Worm (Caenorhabditis elegans) whole organism, L2 larva: ENCODE results near the gene csn-3.

Experiments
- alr-1 ChIP-seq: fragments of 150-350 bp; optimal IDR thresholded peaks from 2 replicates; lab custom pipeline; 2014; ENCODE audit warnings: missing biosample characterization, missing genetic modification characterization
- aly-2 ChIP-seq: fragments of 150-350 bp; optimal IDR thresholded peaks from 2 replicates; lab custom pipeline; 2014; ENCODE audit warnings: missing biosample characterization, missing genetic modification characterization
- ama-1 ChIP-seq: fragments of 150-350 bp; optimal IDR thresholded peaks from 2 replicates; lab custom pipeline; 2018; ENCODE audit warnings: inconsistent platforms
- ceh-82 ChIP-seq: fragments of 150-350 bp; optimal IDR thresholded peaks from 2 replicates; lab custom pipeline; 2014; ENCODE audit warnings: missing biosample characterization, missing genetic modification characterization
- elt-3 ChIP-seq: sonication (generic microtip); optimal IDR thresholded peaks from 2 replicates; lab custom pipeline; 2017; ENCODE audit warnings: missing biosample characterization, missing genetic modification characterization
- nhr-10 ChIP-seq: sonication (generic microtip); optimal IDR thresholded peaks from 2 replicates; lab custom pipeline; 2017; ENCODE audit warnings: missing biosample characterization, missing genetic modification characterization

DNA sequence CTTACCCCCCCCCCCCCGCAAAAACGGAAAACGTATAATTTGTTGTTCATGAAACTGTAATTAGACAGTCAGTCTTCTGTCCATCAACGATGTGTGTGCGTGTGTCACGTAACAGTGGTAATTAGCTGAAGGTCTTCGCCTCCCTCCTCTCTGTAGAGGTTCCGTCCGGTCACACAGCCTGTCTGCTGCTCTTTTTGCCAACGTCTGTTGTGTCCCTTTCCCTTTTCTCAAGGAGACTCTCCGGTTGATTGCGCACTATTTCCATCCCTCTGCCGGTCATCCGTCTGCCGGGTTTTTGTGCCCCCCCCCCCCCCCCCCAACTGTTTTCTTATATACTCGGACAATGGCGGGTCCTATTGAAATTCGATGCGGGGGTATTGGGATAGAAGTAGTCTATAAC lies 18.8 kb upstream of the csn-3 start:
- TF ChIP-seq alr-1 (tag; lab: Kevin White, UChicago) (no peak), ceh-82 (no peak), ama-1 (lab: Kevin White, UChicago) (no peak), elt-3 (tag; lab: Kevin White, UChicago) (no peak), nhr-10 (no peak), aly-2 (tag; lab: Kevin White, UChicago) (no peak)
